Fruit fly (Drosophila melanogaster): ENCODE measurements around the gene TfIIFalpha.

TfIIFalpha gene

dm6 chr3R:6354408-6354807, 25.9 kb upstream of the TfIIFalpha start:
- TF ChIP-seq noc (tag; optimal IDR thresholded peaks at IDR 0.05): no peak

DNA sequence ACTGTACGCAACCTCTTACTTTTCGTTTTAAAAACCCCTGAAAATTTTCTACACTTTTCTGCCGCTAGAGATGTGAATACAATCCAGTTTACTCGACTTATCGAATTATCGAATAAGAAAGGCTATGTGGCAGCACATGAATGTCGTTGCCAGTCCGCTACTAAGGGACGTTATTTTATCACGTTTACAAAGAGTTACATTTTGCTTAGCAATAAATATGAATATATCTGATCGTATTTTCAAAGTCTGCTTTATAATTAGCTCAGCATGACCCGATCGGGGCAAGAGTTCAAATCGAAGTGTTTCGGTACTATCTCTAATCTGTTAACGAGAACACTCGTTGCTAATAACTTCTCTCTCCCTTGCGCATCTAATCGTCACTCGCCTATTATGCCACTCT, 12.2 kb upstream of the TfIIFalpha start, which contains the start of gene CG42724:
CG42724 (minus strand) TSS at position 189 of the 400 bp plus-strand sequence.
- no peak for TF ChIP-seq noc (tag; optimal IDR thresholded peaks at IDR 0.05)

DNA sequence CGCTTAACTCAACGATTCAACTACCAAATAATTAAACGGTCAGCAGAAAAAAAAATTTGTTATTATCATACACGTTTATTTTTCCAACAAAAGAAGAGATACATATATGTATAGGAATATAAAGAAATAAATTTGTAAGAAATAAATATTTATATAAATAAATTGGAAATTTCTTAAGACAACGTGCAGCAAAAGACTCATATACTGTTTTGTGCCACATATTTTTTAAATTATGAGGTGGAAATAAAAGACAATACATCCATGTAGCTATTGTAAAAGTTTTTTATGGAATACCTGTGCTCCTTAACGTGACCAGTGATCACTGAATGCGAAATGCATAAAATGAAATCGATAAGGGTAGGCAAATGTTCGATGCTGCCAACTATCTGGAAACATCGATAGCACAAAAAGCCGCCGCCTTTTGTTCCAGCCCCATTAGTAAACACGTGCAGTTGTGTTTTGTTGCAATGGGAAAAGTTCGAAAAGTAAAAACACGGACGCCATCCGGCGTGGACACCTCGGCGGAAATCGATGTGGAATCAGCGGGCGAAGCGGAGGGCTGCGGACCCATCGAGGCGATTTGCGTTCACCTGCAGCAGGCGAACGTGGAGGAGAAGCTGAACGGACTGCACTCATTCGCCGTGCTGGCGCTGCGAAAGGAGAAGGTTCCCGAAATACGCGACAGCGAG, 11.6 kb upstream of the TfIIFalpha start, which contains the start of gene CG10286:
CG10286 (plus strand) TSS at position 416 of the 689 bp plus-strand sequence.
- TF ChIP-seq noc (tag; optimal IDR thresholded peaks at IDR 0.05): no peak

DNA sequence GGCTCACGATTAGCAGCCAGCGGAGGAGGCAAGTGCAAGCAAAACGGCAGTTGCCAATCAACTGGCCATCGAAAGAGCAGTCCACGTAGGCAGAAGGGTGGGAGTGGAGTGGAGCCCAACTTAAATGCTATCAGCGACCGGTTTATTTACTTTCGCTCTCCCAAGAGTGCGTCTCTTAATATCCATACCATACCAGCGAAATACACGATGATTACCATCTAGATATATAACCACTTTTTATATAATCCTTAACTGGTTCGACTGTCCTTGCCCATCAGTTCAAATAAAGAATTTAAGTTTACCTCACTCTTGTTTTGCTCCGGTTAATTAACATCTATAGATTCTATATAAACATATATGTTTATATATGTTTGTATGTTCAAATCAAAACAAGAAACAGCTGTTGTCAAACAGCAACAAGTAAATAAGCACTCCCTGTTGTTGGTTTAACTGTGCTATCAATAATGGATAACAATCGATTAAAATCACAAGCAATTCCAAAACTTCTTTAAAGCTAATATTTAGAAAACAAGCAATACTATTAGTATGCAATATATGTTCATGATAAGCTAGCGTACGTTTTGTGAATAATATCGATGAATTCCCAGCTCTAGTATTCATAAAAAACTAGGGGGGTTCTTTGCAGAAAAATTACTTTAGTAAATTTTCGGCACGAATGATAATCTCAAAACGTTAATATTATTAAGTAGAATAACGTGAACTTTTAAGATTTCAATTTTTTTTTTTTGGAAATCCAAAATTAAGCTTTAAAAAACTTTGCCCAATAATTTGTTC, 6.6 kb upstream of the TfIIFalpha start:
- TF ChIP-seq noc (tag; optimal IDR thresholded peaks at IDR 0.05): peak; percentile 21

DNA sequence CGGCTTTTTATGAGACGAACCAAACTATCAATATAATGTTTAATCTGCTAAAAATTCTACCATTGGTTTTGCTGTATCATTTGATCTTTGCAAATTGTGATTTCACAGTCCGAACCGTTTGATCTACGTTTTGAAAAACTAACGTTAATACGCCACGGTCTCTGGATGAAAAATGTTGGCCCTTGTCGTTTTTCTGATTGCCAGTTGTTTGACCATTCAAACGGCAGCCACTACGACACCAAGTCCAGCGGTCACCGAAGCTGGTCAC, 6.0 kb upstream of the TfIIFalpha start, which contains the start of gene CG42564:
CG42564 (plus strand) TSS at position 169 of the 268 bp plus-strand sequence.
- no peak for TF ChIP-seq noc (tag; optimal IDR thresholded peaks at IDR 0.05)

- no peak for TF ChIP-seq noc (tag; optimal IDR thresholded peaks at IDR 0.05)
Measured at dm6 chr3R:6375944-6376343, 4.3 kb upstream of the TfIIFalpha start, which contains the start of gene CRAT. TSS of gene CRAT (minus strand) at chr3R:6376044.

- TF ChIP-seq noc (tag; optimal IDR thresholded peaks at IDR 0.05): no peak
Measured at dm6 chr3R:6377497-6377896, 2.8 kb upstream of the TfIIFalpha start, which contains the start of gene CG42537. TSS of gene CG42537 (plus strand) at chr3R:6377797.

DNA sequence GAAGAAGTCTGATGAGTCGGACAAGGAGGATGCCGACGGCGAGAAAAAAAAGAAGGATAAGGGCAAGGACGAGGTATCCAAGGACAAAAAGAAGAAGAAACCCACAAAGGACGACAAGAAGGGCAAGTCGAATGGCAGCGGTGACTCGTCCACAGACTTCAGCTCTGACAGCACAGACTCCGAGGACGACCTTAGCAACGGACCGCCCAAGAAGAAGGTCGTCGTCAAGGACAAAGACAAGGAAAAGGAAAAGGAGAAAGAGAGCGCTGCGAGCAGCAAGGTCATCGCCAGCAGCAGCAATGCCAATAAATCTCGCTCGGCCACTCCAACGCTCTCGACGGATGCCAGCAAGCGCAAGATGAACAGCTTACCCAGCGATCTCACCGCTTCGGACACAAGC, 1.5 kb downstream of the TfIIFalpha start:
- no peak for TF ChIP-seq noc (tag; optimal IDR thresholded peaks at IDR 0.05)

DNA sequence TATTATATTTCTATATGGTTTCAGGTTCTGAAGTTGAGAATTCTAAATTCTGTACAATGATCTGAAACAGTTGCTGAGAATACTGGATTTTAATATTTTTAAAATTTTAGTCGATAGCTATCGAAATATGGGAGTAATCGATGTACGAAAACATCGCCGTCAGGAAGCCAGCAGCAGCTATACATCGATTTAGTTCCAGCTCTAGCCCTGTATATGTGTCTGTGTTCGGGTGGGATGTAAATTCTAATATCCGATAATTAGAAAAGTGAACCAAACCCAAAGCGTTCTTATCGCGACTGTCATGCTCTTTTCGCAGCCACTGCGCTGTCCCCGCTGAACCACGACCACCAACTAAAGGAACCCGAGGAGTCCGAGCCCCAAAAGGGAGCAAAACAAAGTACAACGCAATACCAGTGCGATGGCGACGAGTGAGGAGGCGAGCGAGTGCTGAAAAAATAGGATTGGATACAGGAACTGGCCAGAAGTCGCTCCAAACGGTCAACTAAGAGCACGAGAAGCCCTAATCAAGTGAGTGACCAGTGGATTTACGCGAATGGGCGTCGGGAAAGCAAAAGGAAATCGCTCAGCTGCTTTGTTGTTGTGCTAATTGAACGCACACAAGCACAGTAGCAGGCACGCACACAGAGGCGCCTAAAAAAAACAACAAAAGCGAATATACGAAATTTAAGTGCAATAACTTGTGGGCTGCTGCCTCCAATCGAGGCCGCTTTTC, 2.6 kb downstream of the TfIIFalpha start, which contains the start of gene gzl:
gzl (plus strand) TSS at position 182 of the 733 bp plus-strand sequence.
- no peak for TF ChIP-seq noc (tag; optimal IDR thresholded peaks at IDR 0.05)

- TF ChIP-seq noc (tag; optimal IDR thresholded peaks at IDR 0.05): no peak
Measured at dm6 chr3R:6383466-6383769, 3.2 kb downstream of the TfIIFalpha start.

- no peak for TF ChIP-seq noc (tag; optimal IDR thresholded peaks at IDR 0.05)
Measured at dm6 chr3R:6388414-6388830, 8.2 kb downstream of the TfIIFalpha start.

DNA sequence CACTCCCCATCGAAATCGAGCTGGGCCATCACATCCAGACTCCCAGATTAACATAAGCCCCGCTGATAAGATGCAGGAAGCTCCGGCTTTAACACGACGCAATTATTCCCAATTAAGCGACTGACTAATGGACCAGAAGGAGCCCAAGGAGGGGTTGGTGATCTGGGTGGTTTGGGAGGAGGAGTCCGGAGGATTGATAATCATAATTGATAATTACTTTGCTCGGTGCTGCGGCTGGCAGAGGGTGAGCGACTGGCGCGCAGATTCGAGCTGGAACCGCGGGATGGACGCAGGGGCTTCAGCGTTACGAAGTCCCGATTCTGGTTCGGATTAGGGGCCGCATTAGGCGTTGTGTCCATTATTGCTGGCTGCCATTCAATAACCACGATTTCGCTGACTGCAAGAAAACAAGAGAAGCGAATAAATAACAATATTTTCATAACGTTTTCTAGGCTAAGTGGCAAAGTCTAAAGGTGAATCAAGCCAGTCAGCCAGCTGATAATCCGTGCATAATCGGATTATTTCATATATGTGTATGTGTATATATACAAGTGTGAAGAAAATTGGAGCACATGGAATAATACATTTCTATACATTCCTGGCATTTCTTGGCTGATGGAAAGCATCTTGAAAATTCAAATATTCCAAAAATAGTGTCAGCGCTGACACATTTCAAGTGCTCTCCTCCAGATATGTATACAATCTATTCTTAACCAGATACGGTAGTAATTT, 13.4 kb downstream of the TfIIFalpha start:
- peak; percentile 2 for TF ChIP-seq noc (tag; optimal IDR thresholded peaks at IDR 0.05)

DNA sequence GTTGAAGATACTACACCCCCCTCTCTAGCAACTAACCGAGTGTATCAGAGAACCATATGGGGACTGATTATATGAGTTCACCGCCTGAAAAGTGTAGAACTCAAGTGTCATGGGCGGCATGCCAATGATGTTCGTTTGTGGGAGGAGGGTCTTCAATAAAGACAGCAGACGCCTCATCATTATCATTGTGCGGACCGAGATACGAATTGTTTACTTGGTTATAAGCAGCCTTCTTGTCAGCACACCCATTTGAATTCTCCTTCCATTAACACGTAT, 13.9 kb downstream of the TfIIFalpha start:
- TF ChIP-seq noc (tag; optimal IDR thresholded peaks at IDR 0.05): no peak

dm6 chr3R:6395572-6396295, 15.5 kb downstream of the TfIIFalpha start:
- TF ChIP-seq noc (tag; optimal IDR thresholded peaks at IDR 0.05): no peak

dm6 chr3R:6396613-6397012, 16.3 kb downstream of the TfIIFalpha start:
- no peak for TF ChIP-seq noc (tag; optimal IDR thresholded peaks at IDR 0.05)

Measured in whole organism, larva.